Worm (Caenorhabditis elegans): ENCODE results near the gene F18C5.10.

DNA sequence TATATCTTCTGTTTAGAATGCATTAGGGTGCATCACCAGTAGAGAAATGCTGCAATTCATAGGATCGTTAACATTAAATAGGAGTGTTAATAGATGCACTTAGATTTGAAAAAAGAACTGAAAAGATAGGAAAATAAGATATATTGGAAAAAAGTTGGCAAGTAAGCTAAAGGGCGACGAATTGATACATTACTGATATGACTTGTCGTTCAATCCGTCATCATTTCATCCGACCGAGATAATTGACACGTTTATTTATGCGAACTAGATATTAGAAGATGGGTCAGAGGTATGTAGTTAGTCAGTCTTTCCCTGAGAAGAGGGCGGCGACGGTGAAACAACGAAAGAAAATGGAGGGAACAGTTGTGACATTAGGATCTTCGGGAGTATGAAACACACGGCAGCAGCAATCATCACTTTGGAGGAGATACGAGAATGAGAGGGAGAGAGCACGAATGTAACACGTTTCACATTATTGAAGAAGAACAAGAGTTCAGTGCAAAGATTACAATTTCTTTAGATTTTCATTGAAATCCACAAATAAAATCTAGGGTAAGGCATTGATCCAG lies 16.3 kb downstream of the F18C5.10 start, which contains the start of gene lron-15:
- TF ChIP-seq W03F9.2 (tag; optimal IDR thresholded peaks at IDR 0.05), result no peak
- no peak for TF ChIP-seq him-1 (tag; optimal IDR thresholded peaks at IDR 0.05)

Measured in whole organism, L4/young adult.